Worm (Caenorhabditis elegans): Measurements from ENCODE around the gene ykt-6.

ykt-6 gene

ce11 chrIII:7253669-7254068 is 33.7 kb downstream of the ykt-6 start:
- TF ChIP-seq pqm-1 (tag; optimal IDR thresholded peaks at IDR 0.05) (no peak), ces-1 (GFP tag; optimal IDR thresholded peaks at IDR 0.05) (peak; percentile 82), fkh-10 (GFP tag; optimal IDR thresholded peaks at IDR 0.05) (peak; percentile 78), egl-13 (tag; optimal IDR thresholded peaks at IDR 0.05) (no peak), lin-14 (GFP tag; optimal IDR thresholded peaks at IDR 0.05) (peak; percentile 72), C16A3.4 (tag; optimal IDR thresholded peaks at IDR 0.05) (no peak)

- TF ChIP-seq ceh-8 (GFP tag; optimal IDR thresholded peaks at IDR 0.05) (no peak), lin-35 (GFP tag; optimal IDR thresholded peaks at IDR 0.05) (no peak), aha-1 (tag; optimal IDR thresholded peaks at IDR 0.05) (no peak), nhr-12 (tag; optimal IDR thresholded peaks at IDR 0.05) (no peak), lsy-2 (tag; optimal IDR thresholded peaks at IDR 0.05) (no peak), fos-1 (tag; optimal IDR thresholded peaks at IDR 0.05) (no peak), alr-1 (tag; optimal IDR thresholded peaks at IDR 0.05; ENCODE audit: borderline replicate concordance) (no peak), C04F5.9 (tag; optimal IDR thresholded peaks at IDR 0.05) (no peak), ztf-4 (tag; optimal IDR thresholded peaks at IDR 0.05) (no peak), nhr-84 (tag; optimal IDR thresholded peaks at IDR 0.05) (no peak), nhr-11 (tag; optimal IDR thresholded peaks at IDR 0.05) (no peak), sptf-1 (tag; optimal IDR thresholded peaks at IDR 0.05) (no peak)
Measured at ce11 chrIII:7247740-7248139, 39.7 kb downstream of the ykt-6 start, which contains the start of gene zmp-6. Gene zmp-6 (minus strand): TSS chrIII:7247840.

- no peak for TF ChIP-seq fkh-10 (GFP tag; optimal IDR thresholded peaks at IDR 0.05)
- TF ChIP-seq nhr-47 (tag; optimal IDR thresholded peaks at IDR 0.05): peak; percentile 3
Measured at ce11 chrIII:7246389-7246788, 41.0 kb downstream of the ykt-6 start.

- TF ChIP-seq ceh-88 (GFP tag; IDR thresholded peaks at IDR 0.05) (no peak), snu-23 (GFP tag; optimal IDR thresholded peaks at IDR 0.05) (no peak), lir-3 (tag; optimal IDR thresholded peaks at IDR 0.05; ENCODE audit: poor library complexity) (no peak), hpl-2 (GFP tag; optimal IDR thresholded peaks at IDR 0.05) (no peak), fkh-8 (tag; optimal IDR thresholded peaks at IDR 0.05) (peak; percentile 58), C34B4.2 (tag; optimal IDR thresholded peaks at IDR 0.05) (no peak), mab-9 (GFP tag; IDR thresholded peaks at IDR 0.05) (no peak), elt-3 (tag; optimal IDR thresholded peaks at IDR 0.05) (no peak), ceh-8 (GFP tag; optimal IDR thresholded peaks at IDR 0.05) (peak; percentile 77), lin-35 (GFP tag; optimal IDR thresholded peaks at IDR 0.05) (no peak), nhr-47 (tag; optimal IDR thresholded peaks at IDR 0.05) (peak; percentile 34), tlp-1 (tag; optimal IDR thresholded peaks at IDR 0.05) (no peak), nhr-71 (tag; optimal IDR thresholded peaks at IDR 0.05) (peak; percentile 49)
Measured at ce11 chrIII:7242988-7243387, 44.4 kb downstream of the ykt-6 start, which contains the start of gene osm-10. Gene osm-10 (plus strand): TSS chrIII:7243280.

- TF ChIP-seq mdl-1 (tag; optimal IDR thresholded peaks at IDR 0.05) (no peak), fos-1 (tag; optimal IDR thresholded peaks at IDR 0.05) (no peak), pax-3 (tag; optimal IDR thresholded peaks at IDR 0.05) (no peak), unc-62 (GFP tag; optimal IDR thresholded peaks at IDR 0.05) (no peak), nhr-19 (GFP tag; conservative IDR thresholded peaks at IDR 0.05) (no peak), isw-1 (GFP tag; IDR thresholded peaks at IDR 0.05) (no peak), ceh-63 (GFP tag; optimal IDR thresholded peaks at IDR 0.05) (no peak), lin-14 (GFP tag; optimal IDR thresholded peaks at IDR 0.05) (no peak), nhr-84 (tag; optimal IDR thresholded peaks at IDR 0.05) (no peak), unc-86 (tag; optimal IDR thresholded peaks at IDR 0.05) (no peak), ztf-11 (tag; optimal IDR thresholded peaks at IDR 0.05) (no peak)
Measured at ce11 chrIII:7241065-7241464, 46.3 kb downstream of the ykt-6 start, which contains the start of gene ztf-31. Gene ztf-31 (plus strand): TSS chrIII:7241365.

Measured in whole organism, L1 larva.